Fruit fly (Drosophila melanogaster): ENCODE data around the gene Pfas.

- TF ChIP-seq insv (optimal IDR thresholded peaks at IDR 0.05) (no peak), Sin3A (optimal IDR thresholded peaks at IDR 0.05) (no peak), psq (optimal IDR thresholded peaks at IDR 0.05) (no peak), Myc (optimal IDR thresholded peaks at IDR 0.05) (no peak), h (optimal IDR thresholded peaks at IDR 0.05) (no peak)
These were observed 8.1 kb upstream of the Pfas start, which contains the start of gene CG13995 for dm6 chr2L:6053874-6054469.
